Worm (Caenorhabditis elegans) whole organism, young adult: ENCODE results near the gene F45G2.9.
A peak's percentile ranks its signal among the peaks of the same experiment; 100 is the strongest.

ENCODE experiments used
- B0035.1 ChIP-seq: sonication (generic microtip); optimal IDR thresholded peaks from 2 replicates; lab custom pipeline; 2016; ENCODE audit warnings: missing genetic modification characterization, mild to moderate bottlenecking, missing compliant biosample characterization, missing genotype, missing genetic modification reagents
- B0261.1 ChIP-seq: sonication (generic microtip); optimal IDR thresholded peaks from 2 replicates; lab custom pipeline; 2016; ENCODE audit warnings: mild to moderate bottlenecking, missing genetic modification characterization, moderate library complexity, missing compliant biosample characterization
- B0336.3 ChIP-seq: fragments of 200-800 bp; sonication (Bioruptor generic); IDR thresholded peaks from 2 replicates; pipeline ENCODE4 v1.3.6; 2022; ENCODE audit warnings: missing genetic modification characterization, missing compliant biosample characterization
- F22D6.2 ChIP-seq: sonication (generic microtip); optimal IDR thresholded peaks from 2 replicates; lab custom pipeline; 2016; ENCODE audit warnings: mild to moderate bottlenecking, missing genetic modification characterization, missing compliant biosample characterization
- F33H1.4 ChIP-seq: fragments of 200-800 bp; sonication (Bioruptor generic); IDR thresholded peaks from 2 replicates; pipeline ENCODE4 v1.3.6; 2022; ENCODE audit warnings: missing genetic modification reagents, missing genetic modification characterization, missing compliant biosample characterization
- F57C9.4 ChIP-seq: sonication (generic microtip); optimal IDR thresholded peaks from 2 replicates; lab custom pipeline; 2017; ENCODE audit warnings: mild to moderate bottlenecking, missing genetic modification characterization, missing compliant biosample characterization
- K11D2.4 ChIP-seq: fragments of 200-800 bp; sonication (Bioruptor generic); IDR thresholded peaks from 2 replicates; pipeline ENCODE4 v1.3.6; 2022; ENCODE audit warnings: missing genetic modification reagents, missing genetic modification characterization, missing compliant biosample characterization
- K12H6.12 ChIP-seq: fragments of 200-800 bp; sonication (Bioruptor generic); optimal IDR thresholded peaks from 2 replicates; lab custom pipeline; 2018; ENCODE audit warnings: mild to moderate bottlenecking, missing genetic modification characterization, missing compliant biosample characterization
- Y67H2A.10 ChIP-seq: fragments of 200-800 bp; sonication (Bioruptor generic); conservative IDR thresholded peaks from 2 replicates; pipeline ENCODE4 v1.3.6; 2022; ENCODE audit warnings: missing genetic modification reagents, missing genetic modification characterization, missing compliant biosample characterization
- bed-1 ChIP-seq: fragments of 200-800 bp; sonication (Bioruptor generic); IDR thresholded peaks from 2 replicates; pipeline ENCODE4 v1.3.6; 2022; ENCODE audit warnings: missing genetic modification reagents, missing genetic modification characterization, missing compliant biosample characterization
- bed-2 ChIP-seq: fragments of 200-800 bp; sonication (Bioruptor generic); IDR thresholded peaks from 2 replicates; pipeline ENCODE4 v1.3.6; 2022; ENCODE audit warnings: missing genetic modification reagents, missing genetic modification characterization, missing compliant biosample characterization
- cebp-1 ChIP-seq, 2 experiments: fragments of 200-800 bp in 1 of 2; sonication (Bioruptor generic) in 1 of 2; sonication (generic microtip) in 1 of 2; IDR thresholded peaks in 1 of 2; optimal IDR thresholded peaks in 1 of 2; 2 replicates each; pipeline versions ENCODE4 v1.3.6 to Lab custom; 2017 to 2022; ENCODE audit warnings: missing compliant biosample characterization in 2 of 2, missing genetic modification characterization in 2 of 2, mild to moderate bottlenecking in 1 of 2, missing genetic modification reagents in 1 of 2, moderate library complexity in 1 of 2
- ceh-27 ChIP-seq: fragments of 200-800 bp; sonication (Bioruptor generic); optimal IDR thresholded peaks from 2 replicates; lab custom pipeline; 2018; ENCODE audit warnings: mild to moderate bottlenecking, missing genetic modification characterization, moderate library complexity, missing compliant biosample characterization
- ceh-40 ChIP-seq: fragments of 200-800 bp; sonication (Bioruptor generic); IDR thresholded peaks from 2 replicates; pipeline ENCODE4 v1.3.6; 2022; ENCODE audit warnings: missing genetic modification characterization, missing compliant biosample characterization
- ceh-58 ChIP-seq: fragments of 200-800 bp; sonication (Bioruptor generic); IDR thresholded peaks from 2 replicates; pipeline ENCODE4 v1.3.6; 2022; ENCODE audit warnings: missing genetic modification characterization, missing compliant biosample characterization
- ceh-91 ChIP-seq: fragments of 200-800 bp; sonication (Bioruptor generic); IDR thresholded peaks from 2 replicates; pipeline ENCODE4 v1.3.6; 2022; ENCODE audit warnings: missing genetic modification reagents, missing genetic modification characterization, missing compliant biosample characterization
- chd-7 ChIP-seq: sonication (generic microtip); optimal IDR thresholded peaks from 2 replicates; lab custom pipeline; 2016; ENCODE audit warnings: mild to moderate bottlenecking, missing genetic modification characterization, moderate library complexity, missing compliant biosample characterization
- egrh-3 ChIP-seq: fragments of 200-800 bp; sonication (Bioruptor generic); IDR thresholded peaks from 2 replicates; pipeline ENCODE4 v1.3.6; 2022; ENCODE audit warnings: missing genetic modification reagents, missing genetic modification characterization, missing compliant biosample characterization
- ekl-4 ChIP-seq: fragments of 200-800 bp; sonication (Bioruptor generic); IDR thresholded peaks from 2 replicates; pipeline ENCODE4 v1.3.6; 2022; ENCODE audit warnings: missing genetic modification reagents, missing genetic modification characterization, missing compliant biosample characterization
- ets-4 ChIP-seq: fragments of 200-800 bp; sonication (Bioruptor generic); optimal IDR thresholded peaks from 2 replicates; lab custom pipeline; 2018; ENCODE audit warnings: mild to moderate bottlenecking, missing genetic modification characterization, missing compliant biosample characterization
- fkh-3 ChIP-seq: sonication (generic microtip); optimal IDR thresholded peaks from 2 replicates; lab custom pipeline; 2016; ENCODE audit warnings: mild to moderate bottlenecking, missing genetic modification characterization, missing compliant biosample characterization
- him-1 ChIP-seq: sonication (generic microtip); optimal IDR thresholded peaks from 2 replicates; lab custom pipeline; 2016; ENCODE audit warnings: missing genotype, missing genetic modification reagents, missing genetic modification characterization, missing compliant biosample characterization
- hrde-1 ChIP-seq: sonication (generic microtip); optimal IDR thresholded peaks from 2 replicates; lab custom pipeline; 2016; ENCODE audit warnings: missing genetic modification characterization, mild to moderate bottlenecking, missing compliant biosample characterization, moderate library complexity, missing genotype, missing genetic modification reagents, borderline replicate concordance
- let-526 ChIP-seq: fragments of 200-800 bp; sonication (Bioruptor generic); IDR thresholded peaks from 2 replicates; pipeline ENCODE4 v1.3.6; 2022; ENCODE audit warnings: missing genetic modification reagents, missing genetic modification characterization, missing compliant biosample characterization
- let-607 ChIP-seq, 2 experiments: fragments of 200-800 bp in 1 of 2; sonication (Bioruptor generic) in 1 of 2; sonication (generic microtip) in 1 of 2; optimal IDR thresholded peaks; 2 replicates each; lab custom pipeline; 2016 to 2018; ENCODE audit warnings: mild to moderate bottlenecking in 2 of 2, missing compliant biosample characterization in 2 of 2, missing genetic modification characterization in 2 of 2, moderate library complexity in 2 of 2, missing genotype in 1 of 2
- lin-35 ChIP-seq, 3 experiments: fragments of 150-350 bp in 2 of 3; sonication (generic microtip) in 1 of 3; optimal IDR thresholded peaks; 2 replicates each; lab custom pipeline; 2014 to 2018; ENCODE audit warnings: missing biosample characterization in 3 of 3, missing genetic modification characterization in 3 of 3, missing genetic modification reagents in 3 of 3
- lin-54 ChIP-seq: fragments of 200-800 bp; sonication (Bioruptor generic); optimal IDR thresholded peaks from 2 replicates; lab custom pipeline; 2018; ENCODE audit warnings: mild to moderate bottlenecking, missing genetic modification characterization, missing compliant biosample characterization
- lir-1 ChIP-seq: fragments of 200-800 bp; sonication (Bioruptor generic); conservative IDR thresholded peaks from 2 replicates; pipeline ENCODE4 v1.3.6; 2022; ENCODE audit warnings: missing genetic modification reagents, missing genetic modification characterization, missing compliant biosample characterization
- lsl-1 ChIP-seq: fragments of 200-800 bp; sonication (Bioruptor generic); optimal IDR thresholded peaks from 2 replicates; lab custom pipeline; 2018; ENCODE audit warnings: mild to moderate bottlenecking, missing genetic modification characterization, moderate library complexity, missing compliant biosample characterization
- nfyb-1 ChIP-seq: fragments of 200-800 bp; sonication (Bioruptor generic); IDR thresholded peaks from 2 replicates; pipeline ENCODE4 v1.3.6; 2022; ENCODE audit warnings: missing genetic modification reagents, missing genetic modification characterization, missing compliant biosample characterization
- nhr-179 ChIP-seq: sonication (generic microtip); optimal IDR thresholded peaks from 2 replicates; lab custom pipeline; 2016; ENCODE audit warnings: mild to moderate bottlenecking, missing genetic modification characterization, missing compliant biosample characterization
- nhr-80 ChIP-seq: sonication (generic microtip); optimal IDR thresholded peaks from 2 replicates; lab custom pipeline; 2016; ENCODE audit warnings: missing genetic modification characterization, missing compliant biosample characterization
- rcor-1 ChIP-seq: fragments of 200-800 bp; sonication (Bioruptor generic); IDR thresholded peaks from 2 replicates; pipeline ENCODE4 v1.3.6; 2022; ENCODE audit warnings: missing genetic modification reagents, missing genetic modification characterization, missing compliant biosample characterization
- rec-8 ChIP-seq, 2 experiments: sonication (generic microtip); optimal IDR thresholded peaks; 2 replicates each; lab custom pipeline; 2016; ENCODE audit warnings: mild to moderate bottlenecking in 2 of 2, missing genetic modification characterization in 2 of 2, missing genetic modification reagents in 2 of 2, missing genotype in 2 of 2, missing biosample characterization in 1 of 2, missing compliant biosample characterization in 1 of 2, moderate library complexity in 1 of 2
- snpc-3.4 ChIP-seq: sonication (generic microtip); optimal IDR thresholded peaks from 2 replicates; lab custom pipeline; 2017; ENCODE audit warnings: missing genetic modification characterization, mild to moderate bottlenecking, missing compliant biosample characterization, antibody characterized with exemption, moderate library complexity, missing genotype, missing genetic modification reagents
- tbp1 ChIP-seq: fragments of 200-800 bp; sonication (Bioruptor generic); optimal IDR thresholded peaks from 2 replicates; lab custom pipeline; 2018; ENCODE audit warnings: mild to moderate bottlenecking, missing genetic modification characterization, missing compliant biosample characterization
- tlf-1 ChIP-seq: fragments of 200-800 bp; sonication (Bioruptor generic); optimal IDR thresholded peaks from 2 replicates; lab custom pipeline; 2018; ENCODE audit warnings: mild to moderate bottlenecking, missing genetic modification characterization, missing compliant biosample characterization
- unc-130 ChIP-seq: sonication (generic microtip); optimal IDR thresholded peaks from 2 replicates; lab custom pipeline; 2016; ENCODE audit warnings: missing genetic modification reagents, missing genetic modification characterization, missing compliant biosample characterization
- ztf-3 ChIP-seq: fragments of 200-800 bp; sonication (Bioruptor generic); optimal IDR thresholded peaks from 2 replicates; lab custom pipeline; 2018; ENCODE audit warnings: mild to moderate bottlenecking, missing genetic modification characterization, missing compliant biosample characterization

Gene F45G2.9

ce11 chrIII:13423414-13423813 is 13.3 kb downstream of the F45G2.9 start, which contains the start of gene exo-1 (continued):
- TF ChIP-seq B0261.1 (no peak), nhr-80 (tag; lab: Kevin White, UChicago) (peak; percentile 36), let-526 (GFP tag; lab: Robert Waterston, UW) (no peak), F33H1.4 (GFP tag; lab: Robert Waterston, UW) (peak; percentile 10; the same call in 1 of the 2 replicates), snpc-3.4 (tag; lab: Kevin White, UChicago) (peak; percentile 17), nfyb-1 (GFP tag; lab: Robert Waterston, UW) (no peak), rcor-1 (GFP tag; lab: Robert Waterston, UW) (no peak), let-607 (tag; optimal IDR thresholded peaks at IDR 0.05; lab: Kevin White, UChicago) (no peak), B0336.3 (GFP tag; lab: Robert Waterston, UW) (no peak), K11D2.4 (no peak), rec-8 (tag; optimal IDR thresholded peaks at IDR 0.05; lab: Kevin White, UChicago) (no peak), tbp1 (GFP tag; lab: Kevin White, UChicago) (peak; percentile 31), lsl-1 (GFP tag; lab: Kevin White, UChicago) (peak; percentile 44), F22D6.2 (no peak), lin-54 (GFP tag; lab: Kevin White, UChicago) (peak; percentile 82), bed-2 (no peak), Y67H2A.10 (GFP tag; lab: Robert Waterston, UW) (no peak), ceh-58 (GFP tag; lab: Robert Waterston, UW) (no peak), hrde-1 (tag; lab: Kevin White, UChicago) (no peak), fkh-3 (no peak), K12H6.12 (tag; lab: Kevin White, UChicago) (no peak), nhr-179 (tag; lab: Kevin White, UChicago) (no peak), lin-35 (GFP tag; optimal IDR thresholded peaks at IDR 0.05; lab: Kevin White, UChicago) (peak in 1 of 3 experiments; percentile 83), cebp-1 (GFP tag; IDR thresholded peaks at IDR 0.05; lab: Robert Waterston, UW) (no peak), cebp-1 (tag; optimal IDR thresholded peaks at IDR 0.05; lab: Kevin White, UChicago) (no peak), F57C9.4 (tag; lab: Kevin White, UChicago) (no peak), B0035.1 (tag; lab: Kevin White, UChicago) (no peak), tlf-1 (GFP tag; lab: Kevin White, UChicago) (no peak), egrh-3 (GFP tag; lab: Robert Waterston, UW) (0 out of 2 replicates have a peak, but pooled peaks have one; percentile 18), ekl-4 (no peak), lir-1 (no peak), ceh-91 (GFP tag; lab: Robert Waterston, UW) (peak; percentile 49), ceh-27 (GFP tag; lab: Kevin White, UChicago) (peak; percentile 46), ceh-40 (GFP tag; lab: Robert Waterston, UW) (no peak), unc-130 (peak; percentile 53), chd-7 (tag; lab: Kevin White, UChicago) (no peak), him-1 (tag; lab: Kevin White, UChicago) (peak; percentile 4), ztf-3 (GFP tag; lab: Kevin White, UChicago) (no peak), bed-1 (GFP tag; lab: Robert Waterston, UW) (no peak), ets-4 (GFP tag; lab: Kevin White, UChicago) (no peak)
